Worm (Caenorhabditis elegans): ENCODE results near the gene T03F6.4.

Gene T03F6.4

DNA sequence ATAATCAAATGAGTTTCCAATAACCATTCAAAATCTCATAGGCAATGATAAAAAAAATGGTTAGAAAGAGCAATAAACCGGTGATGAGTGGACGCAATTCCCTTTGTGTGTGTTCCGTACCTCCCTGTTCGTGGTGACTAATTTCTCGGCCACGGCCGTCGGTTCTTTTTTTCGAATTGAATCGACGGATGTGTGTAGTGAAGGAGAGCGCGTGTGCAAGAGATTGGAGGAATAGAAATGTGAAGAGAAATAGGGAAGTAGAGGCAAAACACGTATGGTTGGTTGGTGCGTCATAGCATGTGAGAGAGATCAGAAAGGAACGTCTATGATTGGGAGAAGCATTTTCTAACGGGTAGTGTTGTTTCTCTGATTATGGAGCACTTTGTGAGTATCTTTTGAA is 26.1 kb upstream of the T03F6.4 start:
- TF ChIP-seq lsy-12 (tag; optimal IDR thresholded peaks at IDR 0.05) (no peak), jun-1 (tag; optimal IDR thresholded peaks at IDR 0.05) (peak; percentile 32), eor-1 (tag; optimal IDR thresholded peaks at IDR 0.05) (no peak), egl-5 (tag; optimal IDR thresholded peaks at IDR 0.05) (no peak), pqm-1 (tag; optimal IDR thresholded peaks at IDR 0.05) (peak; percentile 9), nhr-12 (tag; optimal IDR thresholded peaks at IDR 0.05) (no peak), nhr-43 (tag; optimal IDR thresholded peaks at IDR 0.05; ENCODE audit: poor library complexity, severe bottlenecking) (no peak), ceh-82 (tag; optimal IDR thresholded peaks at IDR 0.05) (no peak), nhr-76 (tag; optimal IDR thresholded peaks at IDR 0.05) (no peak), ztf-4 (tag; optimal IDR thresholded peaks at IDR 0.05) (no peak), ceh-9 (tag; optimal IDR thresholded peaks at IDR 0.05) (no peak), mdl-1 (tag; optimal IDR thresholded peaks at IDR 0.05) (no peak), nhr-23 (tag; optimal IDR thresholded peaks at IDR 0.05) (no peak), ztf-11 (tag; optimal IDR thresholded peaks at IDR 0.05) (no peak), elt-2 (tag; optimal IDR thresholded peaks at IDR 0.05) (no peak), elt-3 (tag; optimal IDR thresholded peaks at IDR 0.05) (no peak), snpc-4 (tag; optimal IDR thresholded peaks at IDR 0.05) (no peak), mml-1 (tag; optimal IDR thresholded peaks at IDR 0.05) (no peak), ceh-28 (tag; optimal IDR thresholded peaks at IDR 0.05) (no peak), pha-4 (tag; optimal IDR thresholded peaks at IDR 0.05) (peak; percentile 76), nhr-25 (tag; optimal IDR thresholded peaks at IDR 0.05) (peak; percentile 26), nfya-1 (tag; optimal IDR thresholded peaks at IDR 0.05; ENCODE audit: insufficient read depth) (peak; percentile 86), sea-2 (GFP tag; optimal IDR thresholded peaks at IDR 0.05) (no peak), aly-2 (tag; optimal IDR thresholded peaks at IDR 0.05) (no peak), nhr-28 (tag; optimal IDR thresholded peaks at IDR 0.05) (no peak), fkh-10 (GFP tag; optimal IDR thresholded peaks at IDR 0.05) (no peak), lin-39 (tag; optimal IDR thresholded peaks at IDR 0.05) (peak; percentile 55), lin-15B (tag; optimal IDR thresholded peaks at IDR 0.05) (peak; percentile 70), egl-27 (tag; optimal IDR thresholded peaks at IDR 0.05) (no peak), skn-1 (tag; optimal IDR thresholded peaks at IDR 0.05) (no peak), nhr-11 (tag; optimal IDR thresholded peaks at IDR 0.05) (no peak), unc-39 (tag; optimal IDR thresholded peaks at IDR 0.05) (no peak), tbx-2 (tag; optimal IDR thresholded peaks at IDR 0.05) (no peak), hmg-11 (tag; optimal IDR thresholded peaks at IDR 0.05) (peak; percentile 81), ZK546.5 (tag; optimal IDR thresholded peaks at IDR 0.05) (no peak), nhr-67 (tag; optimal IDR thresholded peaks at IDR 0.05) (no peak), fkh-2 (tag; optimal IDR thresholded peaks at IDR 0.05) (no peak), R02D3.7 (tag; optimal IDR thresholded peaks at IDR 0.05) (no peak)

DNA sequence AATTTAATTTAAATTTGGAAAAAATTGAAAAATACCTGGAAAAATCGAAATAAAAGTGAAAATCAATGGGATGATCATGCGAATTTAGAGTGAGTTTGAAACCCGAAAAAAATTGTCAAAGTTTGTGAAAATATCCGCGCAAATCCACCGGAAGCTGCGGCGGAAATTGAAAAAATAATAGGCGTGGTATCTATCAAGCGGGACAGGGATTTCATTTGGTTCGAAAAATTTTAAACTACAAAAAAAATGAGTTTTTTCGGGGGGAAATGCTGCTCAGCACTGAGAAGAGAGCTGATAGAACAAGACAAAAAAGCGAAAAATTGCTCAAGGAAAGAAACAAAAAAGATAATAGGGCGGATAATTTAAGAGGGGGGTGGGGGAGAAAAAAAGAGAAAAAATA is 15.0 kb upstream of the T03F6.4 start, which contains the start of gene T03F6.9:
TSS of gene T03F6.9 (minus strand) at position 101 of the 400 bp plus-strand sequence.
- TF ChIP-seq nfya-1 (tag; optimal IDR thresholded peaks at IDR 0.05; ENCODE audit: insufficient read depth) (no peak), unc-39 (tag; optimal IDR thresholded peaks at IDR 0.05) (no peak), eor-1 (tag; optimal IDR thresholded peaks at IDR 0.05) (no peak), mdl-1 (tag; optimal IDR thresholded peaks at IDR 0.05) (no peak), ceh-9 (tag; optimal IDR thresholded peaks at IDR 0.05) (no peak), lin-15B (tag; optimal IDR thresholded peaks at IDR 0.05) (no peak), ztf-11 (tag; optimal IDR thresholded peaks at IDR 0.05) (no peak), pqm-1 (tag; optimal IDR thresholded peaks at IDR 0.05) (no peak), ztf-4 (tag; optimal IDR thresholded peaks at IDR 0.05) (no peak), elt-2 (tag; optimal IDR thresholded peaks at IDR 0.05) (no peak), daf-12 (tag; optimal IDR thresholded peaks at IDR 0.05) (no peak), pha-4 (tag; optimal IDR thresholded peaks at IDR 0.05) (no peak), nhr-237 (tag; optimal IDR thresholded peaks at IDR 0.05) (no peak), R02D3.7 (tag; optimal IDR thresholded peaks at IDR 0.05) (no peak), lin-39 (tag; optimal IDR thresholded peaks at IDR 0.05) (no peak), jun-1 (tag; optimal IDR thresholded peaks at IDR 0.05) (no peak)

DNA sequence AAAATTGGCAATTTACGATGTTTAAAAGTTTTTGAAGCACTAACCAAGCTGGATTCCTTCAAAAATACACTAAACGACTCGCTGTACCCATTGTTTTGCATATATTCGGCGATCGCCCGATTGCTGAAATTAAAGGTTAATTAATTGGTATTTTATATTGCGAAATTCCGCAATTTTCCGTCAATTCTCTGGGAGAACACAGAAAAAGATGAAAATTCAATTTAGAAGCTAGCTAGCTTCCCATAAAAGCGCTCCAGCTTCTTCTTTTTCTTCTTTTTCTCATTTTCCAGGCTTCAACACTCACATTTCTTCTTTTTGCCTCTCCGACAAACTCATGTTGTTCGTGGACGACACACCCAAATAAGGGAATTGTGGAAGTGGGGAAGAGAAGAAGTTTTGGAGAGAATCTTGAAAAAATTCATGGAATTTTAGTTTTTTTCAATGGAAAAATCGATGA is 9.6 kb upstream of the T03F6.4 start, which contains the start of gene lis-1:
TSS of gene lis-1 (minus strand) at position 407 of the 457 bp plus-strand sequence.
- TF ChIP-seq ztf-4 (tag; optimal IDR thresholded peaks at IDR 0.05), result no peak
- no peak for TF ChIP-seq ceh-16 (tag; optimal IDR thresholded peaks at IDR 0.05)
- TF ChIP-seq daf-12 (tag; optimal IDR thresholded peaks at IDR 0.05), result no peak
- no peak for TF ChIP-seq lin-39 (tag; optimal IDR thresholded peaks at IDR 0.05)
- TF ChIP-seq ZK546.5 (tag; optimal IDR thresholded peaks at IDR 0.05), result no peak
- TF ChIP-seq tbx-2 (tag; optimal IDR thresholded peaks at IDR 0.05), result no peak
- peak; percentile 5 for TF ChIP-seq nfya-1 (tag; optimal IDR thresholded peaks at IDR 0.05; ENCODE audit: insufficient read depth)
